Fruit fly (Drosophila melanogaster) whole organism, embryonic: ENCODE results near the gene Charon.

Experiments
- Aef1 ChIP-seq: fragments of 200-800 bp; sonication (Bioruptor generic); IDR thresholded peaks from 3 replicates; pipeline ENCODE4 v1.3.6; 2022; ENCODE audit warnings: missing biosample characterization, missing genetic modification characterization
- CG10209 ChIP-seq: fragments of 200-800 bp; sonication (Bioruptor generic); optimal IDR thresholded peaks from 3 replicates; lab custom pipeline; 2017; ENCODE audit warnings: missing biosample characterization, mild to moderate bottlenecking, missing genetic modification characterization, missing genetic modification reagents
- CG10565 ChIP-seq: fragments of 200-800 bp; sonication (Bioruptor generic); optimal IDR thresholded peaks from 3 replicates; lab custom pipeline; 2016; ENCODE audit warnings: missing biosample characterization, mild to moderate bottlenecking, missing genetic modification characterization
- CG11247 ChIP-seq: fragments of 200-800 bp; sonication (Bioruptor generic); IDR thresholded peaks from 2 replicates; pipeline ENCODE4 v1.3.6; 2022; ENCODE audit warnings: missing biosample characterization, missing genetic modification characterization
- CG14441 ChIP-seq: fragments of 200-800 bp; sonication (Bioruptor generic); IDR thresholded peaks from 2 replicates; pipeline ENCODE4 v1.3.6; 2022; ENCODE audit warnings: missing biosample characterization, missing genetic modification characterization
- CG17802 ChIP-seq: fragments of 200-800 bp; sonication (Bioruptor generic); optimal IDR thresholded peaks from 2 replicates; lab custom pipeline; 2018; ENCODE audit warnings: missing biosample characterization, mild to moderate bottlenecking, missing genetic modification characterization, moderate library complexity
- CG17829 ChIP-seq: fragments of 200-800 bp; optimal IDR thresholded peaks from 2 replicates; lab custom pipeline; 2019; ENCODE audit warnings: missing biosample characterization, mild to moderate bottlenecking, missing genetic modification characterization, moderate library complexity
- CG2116 ChIP-seq: fragments of 200-800 bp; sonication (Bioruptor generic); optimal IDR thresholded peaks from 3 replicates; lab custom pipeline; 2018; ENCODE audit warnings: missing biosample characterization, mild to moderate bottlenecking, missing genetic modification characterization
- CG3847 ChIP-seq: fragments of 200-800 bp; sonication (Bioruptor generic); IDR thresholded peaks from 2 replicates; pipeline ENCODE4 v1.3.6; 2022; ENCODE audit warnings: missing biosample characterization, missing genetic modification characterization
- CG3995 ChIP-seq: fragments of 200-800 bp; sonication (Bioruptor generic); optimal IDR thresholded peaks from 3 replicates; lab custom pipeline; 2016; ENCODE audit warnings: missing biosample characterization, missing genetic modification characterization
- CG42726 ChIP-seq: fragments of 200-800 bp; sonication (Bioruptor generic); IDR thresholded peaks from 2 replicates; pipeline ENCODE4 v1.3.6; 2022; ENCODE audit warnings: missing biosample characterization, missing genetic modification characterization; ENCODE audit not compliant: partially characterized antibody
- CG4404 ChIP-seq: fragments of 200-800 bp; sonication (Bioruptor generic); IDR thresholded peaks from 2 replicates; pipeline ENCODE4 v1.3.6; 2022; ENCODE audit warnings: missing biosample characterization, missing genetic modification characterization
- CG4820 ChIP-seq: fragments of 200-800 bp; sonication (Bioruptor generic); optimal IDR thresholded peaks from 3 replicates; lab custom pipeline; 2016; ENCODE audit warnings: missing biosample characterization, missing genetic modification characterization
- CG8924 ChIP-seq: fragments of 200-800 bp; optimal IDR thresholded peaks from 3 replicates; lab custom pipeline; 2019; ENCODE audit warnings: missing biosample characterization, mild to moderate bottlenecking, missing genetic modification characterization, moderate library complexity
- CG9727 ChIP-seq: fragments of 200-800 bp; sonication (Bioruptor generic); optimal IDR thresholded peaks from 3 replicates; lab custom pipeline; 2017; ENCODE audit warnings: missing biosample characterization, mild to moderate bottlenecking, missing genetic modification characterization
- CTCF ChIP-seq: fragments of 200-800 bp; sonication (Bioruptor generic); optimal IDR thresholded peaks from 2 replicates; lab custom pipeline; 2017; ENCODE audit warnings: missing biosample characterization, mild to moderate bottlenecking, missing genetic modification characterization, moderate library complexity
- Dll ChIP-seq: fragments of 200-800 bp; sonication (Bioruptor generic); IDR thresholded peaks from 4 replicates; pipeline ENCODE4 v1.3.6; 2022; ENCODE audit warnings: missing biosample characterization, missing genetic modification characterization; ENCODE audit not compliant: partially characterized antibody
- GATAe ChIP-seq: fragments of 200-800 bp; sonication (Bioruptor generic); conservative IDR thresholded peaks from 2 replicates; pipeline ENCODE4 v1.3.6; 2022; ENCODE audit warnings: missing biosample characterization, missing genetic modification characterization
- H2.0 ChIP-seq: fragments of 200-800 bp; sonication (Bioruptor generic); IDR thresholded peaks from 2 replicates; pipeline ENCODE4 v1.3.6; 2022; ENCODE audit warnings: missing biosample characterization, missing genetic modification characterization
- Hsf ChIP-seq: fragments of 200-800 bp; sonication (Bioruptor generic); optimal IDR thresholded peaks from 3 replicates; lab custom pipeline; 2016; ENCODE audit warnings: missing biosample characterization, missing genetic modification characterization
- MBD-R2 ChIP-seq: fragments of 200-800 bp; sonication (Bioruptor generic); IDR thresholded peaks from 2 replicates; pipeline ENCODE4 v1.3.6; 2022; ENCODE audit warnings: missing biosample characterization, missing genetic modification characterization
- Med ChIP-seq: fragments of 200-800 bp; sonication (Bioruptor generic); peaks from one replicate; lab custom pipeline; 2016; ENCODE audit warnings: missing biosample characterization, missing genetic modification characterization, mild to moderate bottlenecking, inconsistent platforms, moderate library complexity
- Mrtf ChIP-seq: fragments of 200-800 bp; sonication (Bioruptor generic); IDR thresholded peaks from 3 replicates; pipeline ENCODE4 v1.3.6; 2022; ENCODE audit warnings: missing biosample characterization, missing genetic modification characterization
- NFAT ChIP-seq: fragments of 200-800 bp; sonication (Bioruptor generic); IDR thresholded peaks from 2 replicates; pipeline ENCODE4 v1.3.6; 2022; ENCODE audit warnings: missing biosample characterization, missing genetic modification characterization
- Oli ChIP-seq: fragments of 200-800 bp; sonication (Bioruptor generic); optimal IDR thresholded peaks from 2 replicates; lab custom pipeline; 2018; ENCODE audit warnings: missing biosample characterization, mild to moderate bottlenecking, missing genetic modification characterization, moderate library complexity
- Rx ChIP-seq: fragments of 200-800 bp; sonication (Bioruptor generic); IDR thresholded peaks from 2 replicates; pipeline ENCODE4 v1.3.6; 2022; ENCODE audit warnings: missing biosample characterization, missing genetic modification characterization
- Ssrp ChIP-seq: fragments of 200-800 bp; sonication (Bioruptor generic); optimal IDR thresholded peaks from 2 replicates; lab custom pipeline; 2018; ENCODE audit warnings: missing biosample characterization, mild to moderate bottlenecking, missing genetic modification characterization, moderate library complexity
- Taf1 ChIP-seq: fragments of 200-800 bp; sonication (Bioruptor generic); IDR thresholded peaks from 2 replicates; pipeline ENCODE4 v1.3.6; 2022; ENCODE audit warnings: missing biosample characterization, missing genetic modification characterization
- Xrp1 ChIP-seq: fragments of 200-800 bp; sonication (Bioruptor generic); IDR thresholded peaks from 2 replicates; pipeline ENCODE4 v1.3.6; 2022; ENCODE audit warnings: missing biosample characterization, missing genetic modification characterization
- YL-1 ChIP-seq: fragments of 200-800 bp; sonication (Bioruptor generic); optimal IDR thresholded peaks from 3 replicates; lab custom pipeline; 2017; ENCODE audit warnings: missing biosample characterization, mild to moderate bottlenecking, missing genetic modification characterization
- abd-A ChIP-seq: fragments of 200-800 bp; sonication (Bioruptor generic); optimal IDR thresholded peaks from 3 replicates; lab custom pipeline; 2019; ENCODE audit warnings: missing biosample characterization, mild to moderate bottlenecking, missing genetic modification characterization, moderate library complexity
- ash1 ChIP-seq: fragments of 200-800 bp; sonication (Bioruptor generic); optimal IDR thresholded peaks from 2 replicates; lab custom pipeline; 2018; ENCODE audit warnings: missing biosample characterization, mild to moderate bottlenecking, missing genetic modification characterization
- chinmo ChIP-seq: fragments of 200-800 bp; sonication (Bioruptor generic); IDR thresholded peaks from 4 replicates; pipeline ENCODE4 v1.3.6; 2022; ENCODE audit warnings: missing biosample characterization, missing genetic modification characterization; ENCODE audit not compliant: partially characterized antibody
- ci ChIP-seq: fragments of 200-800 bp; sonication (Bioruptor generic); IDR thresholded peaks from 3 replicates; pipeline ENCODE4 v1.3.6; 2022; ENCODE audit warnings: missing biosample characterization, missing genetic modification characterization
- crp ChIP-seq, 2 experiments: fragments of 200-800 bp; sonication (Bioruptor generic); optimal IDR thresholded peaks; 2 replicates in 1 of 2; 3 replicates in 1 of 2; lab custom pipeline; 2017; ENCODE audit warnings: missing biosample characterization in 2 of 2, missing genetic modification characterization in 2 of 2, mild to moderate bottlenecking in 1 of 2, moderate library complexity in 1 of 2
- dmrt99B ChIP-seq: fragments of 200-800 bp; sonication (Bioruptor generic); optimal IDR thresholded peaks from 2 replicates; lab custom pipeline; 2018; ENCODE audit warnings: missing biosample characterization, mild to moderate bottlenecking, missing genetic modification characterization, moderate library complexity
- gro ChIP-seq: fragments of 200-800 bp; sonication (Bioruptor generic); optimal IDR thresholded peaks from 2 replicates; lab custom pipeline; 2016; ENCODE audit warnings: missing biosample characterization, missing genetic modification characterization
- gsb ChIP-seq: fragments of 200-800 bp; sonication (Bioruptor generic); IDR thresholded peaks from 2 replicates; pipeline ENCODE4 v1.3.6; 2022; ENCODE audit warnings: missing biosample characterization, missing genetic modification characterization
- her ChIP-seq: fragments of 200-800 bp; sonication (Bioruptor generic); optimal IDR thresholded peaks from 2 replicates; lab custom pipeline; 2016; ENCODE audit warnings: missing biosample characterization, missing genetic modification characterization
- kay ChIP-seq: fragments of 200-800 bp; sonication (Bioruptor generic); optimal IDR thresholded peaks from 2 replicates; lab custom pipeline; 2016; ENCODE audit warnings: missing biosample characterization, missing genetic modification characterization
- ken ChIP-seq: fragments of 200-800 bp; sonication (Bioruptor generic); IDR thresholded peaks from 3 replicates; pipeline ENCODE4 v1.3.6; 2022; ENCODE audit warnings: missing biosample characterization, missing genetic modification characterization
- lab ChIP-seq: fragments of 200-800 bp; sonication (Bioruptor generic); optimal IDR thresholded peaks from 3 replicates; lab custom pipeline; 2017; ENCODE audit warnings: missing biosample characterization, missing genetic modification characterization, mild to moderate bottlenecking, moderate library complexity, missing genetic modification reagents
- lilli ChIP-seq: fragments of 200-800 bp; sonication (Bioruptor generic); optimal IDR thresholded peaks from 3 replicates; lab custom pipeline; 2016; ENCODE audit warnings: missing biosample characterization, missing genetic modification characterization
- pho ChIP-seq: fragments of 200-800 bp; sonication (Bioruptor generic); optimal IDR thresholded peaks from 2 replicates; lab custom pipeline; 2016; ENCODE audit warnings: missing biosample characterization, missing genetic modification characterization
- pum ChIP-seq: fragments of 200-800 bp; sonication (Bioruptor generic); optimal IDR thresholded peaks from 2 replicates; lab custom pipeline; 2016; ENCODE audit warnings: missing biosample characterization, missing genetic modification characterization
- run ChIP-seq: fragments of 200-800 bp; sonication (Bioruptor generic); optimal IDR thresholded peaks from 3 replicates; lab custom pipeline; 2018; ENCODE audit warnings: missing biosample characterization, mild to moderate bottlenecking, missing genetic modification characterization
- sens ChIP-seq: fragments of 200-800 bp; sonication (Bioruptor generic); peaks from one replicate; lab custom pipeline; 2016; ENCODE audit warnings: missing biosample characterization, missing genetic modification characterization
- slp2 ChIP-seq: fragments of 200-800 bp; sonication (Bioruptor generic); optimal IDR thresholded peaks from 2 replicates; lab custom pipeline; 2016; ENCODE audit warnings: missing biosample characterization, missing genetic modification characterization
- so ChIP-seq: fragments of 200-800 bp; sonication (Bioruptor generic); IDR thresholded peaks from 3 replicates; pipeline ENCODE4 v1.3.6; 2022; ENCODE audit warnings: missing biosample characterization, missing genetic modification characterization

Charon gene

DNA sequence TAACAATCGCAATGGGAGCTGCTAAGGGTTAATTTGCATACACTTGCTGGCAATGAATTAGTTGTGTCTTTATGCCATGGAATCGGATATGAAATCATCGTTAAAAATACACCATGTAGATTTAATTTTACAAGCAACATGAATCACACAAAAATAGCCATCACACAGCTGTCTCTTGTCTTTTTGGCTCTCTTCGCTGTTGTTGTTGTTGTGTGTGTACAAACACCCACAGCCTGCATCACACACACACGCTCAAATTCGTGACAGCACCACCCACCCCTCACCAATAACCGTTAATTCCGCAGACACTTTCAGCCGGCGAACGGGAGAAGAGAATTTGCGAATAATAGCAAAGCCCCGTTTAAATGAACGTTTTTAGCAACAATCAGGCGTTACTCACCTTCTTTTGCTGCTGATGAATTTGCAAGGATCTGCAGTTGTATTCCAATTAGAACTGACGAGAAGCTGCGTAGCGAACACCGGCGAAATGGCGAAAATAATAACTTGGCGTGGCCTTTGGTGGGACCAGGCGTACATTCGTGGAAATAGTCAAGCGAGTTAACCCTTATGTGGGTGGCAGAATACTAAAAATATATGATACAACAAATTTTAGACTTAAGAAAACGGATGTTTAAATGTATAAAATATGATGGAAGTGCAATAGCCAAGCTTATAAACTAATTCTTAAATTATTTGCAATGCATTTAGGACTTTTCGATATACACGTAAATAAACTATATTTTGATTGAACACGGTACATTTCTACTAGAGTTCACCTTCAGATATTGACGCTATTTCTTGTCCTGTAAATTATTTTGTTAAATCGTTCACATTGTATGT is 14.7 kb downstream of the Charon start, which contains the start of gene capt:
Gene capt, minus strand, starts transcription at position 584 of the 840 bp plus-strand sequence.
- TF ChIP-seq slp2 (GFP tag; lab: Kevin White, UChicago): peak; percentile 18
- peak; percentile 69 for TF ChIP-seq kay
- TF ChIP-seq CG8924: peak; percentile 35
- TF ChIP-seq CG4820 (GFP tag; lab: Kevin White, UChicago): peak; percentile 16
- no peak for TF ChIP-seq YL-1 (GFP tag; lab: Kevin White, UChicago)
- TF ChIP-seq Taf1 (GFP tag; lab: Robert Waterston, UW): peak; percentile 53; the same call in 1 of the 2 replicates
- peak; percentile 7 for TF ChIP-seq CG10209 (GFP tag; lab: Kevin White, UChicago)
- peak; percentile 3 for TF ChIP-seq gro (GFP tag; lab: Kevin White, UChicago)
- TF ChIP-seq lab (GFP tag; lab: Kevin White, UChicago): no peak
- TF ChIP-seq Mrtf: no peak
- no peak for TF ChIP-seq GATAe (GFP tag; lab: Robert Waterston, UW)
- peak; percentile 53 for TF ChIP-seq lilli (GFP tag; lab: Kevin White, UChicago)
- peak; percentile 22 for TF ChIP-seq Ssrp (tag; lab: Kevin White, UChicago)
- TF ChIP-seq pho: peak; percentile 49
- TF ChIP-seq CG42726 (GFP tag; lab: Robert Waterston, UW): peak; percentile 52; the same call in 1 of the 2 replicates
- peak; percentile 6 to 66 for TF ChIP-seq crp (GFP tag; optimal IDR thresholded peaks at IDR 0.05; lab: Kevin White, UChicago)
- peak; percentile 8 for TF ChIP-seq CG3995 (GFP tag; lab: Kevin White, UChicago)
- TF ChIP-seq so: no peak
- TF ChIP-seq gsb (GFP tag; lab: Robert Waterston, UW): no peak
- no peak for TF ChIP-seq ash1 (GFP tag; lab: Kevin White, UChicago)
- TF ChIP-seq abd-A (tag; lab: Kevin White, UChicago): peak; percentile 67
- TF ChIP-seq CG17802 (tag; lab: Kevin White, UChicago): no peak
- TF ChIP-seq CG17829 (tag; lab: Kevin White, UChicago): peak; percentile 18
- peak; percentile 45; the same call in 1 of the 2 replicates for TF ChIP-seq NFAT (GFP tag; lab: Robert Waterston, UW)
- TF ChIP-seq CG2116 (GFP tag; lab: Kevin White, UChicago): peak; percentile 6
- TF ChIP-seq Hsf (GFP tag; lab: Kevin White, UChicago): peak; percentile 62
- peak; percentile 34 for TF ChIP-seq Oli (tag; lab: Kevin White, UChicago)
- TF ChIP-seq CG3847 (GFP tag; lab: Robert Waterston, UW): 0 out of 2 replicates have a peak, but pooled peaks have one; percentile 11
- TF ChIP-seq Dll (GFP tag; lab: Robert Waterston, UW): no peak
- TF ChIP-seq CG4404 (GFP tag; lab: Robert Waterston, UW): no peak
- no peak for TF ChIP-seq run (tag; lab: Kevin White, UChicago)
- TF ChIP-seq ken (GFP tag; lab: Robert Waterston, UW): no peak
- 0 out of 2 replicates have a peak, but pooled peaks have one; percentile 7 for TF ChIP-seq H2.0 (GFP tag; lab: Robert Waterston, UW)
- peak; percentile 84 for TF ChIP-seq Med (GFP tag; lab: Kevin White, UChicago)
- peak; percentile 18; the same call in 1 of the 2 replicates for TF ChIP-seq Xrp1
- peak; percentile 73 for TF ChIP-seq sens (GFP tag; lab: Kevin White, UChicago)
- TF ChIP-seq ci: peak; percentile 57; the same call in 1 of the 3 replicates
- TF ChIP-seq CG11247 (GFP tag; lab: Robert Waterston, UW): no peak; the same call in 1 of the 2 replicates
- TF ChIP-seq Rx (GFP tag; lab: Robert Waterston, UW): peak; percentile 25; the same call in 1 of the 2 replicates
- peak; percentile 2 for TF ChIP-seq her (GFP tag; lab: Kevin White, UChicago)
- peak; percentile 18 for TF ChIP-seq CG9727 (GFP tag; lab: Kevin White, UChicago)
- TF ChIP-seq chinmo (GFP tag; lab: Robert Waterston, UW): peak; percentile 82; the same call in 1 of the 4 replicates
- TF ChIP-seq CTCF (GFP tag; lab: Kevin White, UChicago): no peak
- TF ChIP-seq CG10565 (GFP tag; lab: Kevin White, UChicago): no peak
- no peak for TF ChIP-seq pum (GFP tag; lab: Kevin White, UChicago)
- TF ChIP-seq dmrt99B: no peak
- TF ChIP-seq MBD-R2 (GFP tag; lab: Robert Waterston, UW): peak; percentile 22; the same call in 1 of the 2 replicates
- TF ChIP-seq Aef1: peak; percentile 42; the same call in 1 of the 3 replicates
- TF ChIP-seq CG14441 (GFP tag; lab: Robert Waterston, UW): peak; percentile 54
